Worm (Caenorhabditis elegans): ENCODE data around the gene Y19D2B.2.

Y19D2B.2 gene

DNA sequence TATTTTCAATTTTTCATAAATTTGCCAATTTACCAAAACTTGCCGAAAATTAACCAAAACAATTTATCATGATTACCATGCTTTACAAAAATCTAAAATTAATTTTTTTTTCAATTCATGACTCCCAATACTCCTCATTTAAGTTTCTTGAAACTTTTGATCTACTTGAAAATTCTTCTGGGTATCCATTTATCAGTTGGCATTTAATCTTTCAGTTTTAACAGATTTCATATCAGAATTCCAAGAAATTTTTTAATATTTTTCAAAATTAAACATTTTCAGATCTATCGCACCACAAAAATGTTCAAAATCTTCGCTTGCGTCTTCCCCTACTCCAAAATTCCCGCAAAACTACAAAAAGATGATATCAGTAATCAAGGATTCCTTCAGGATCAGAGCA, at the start of gene Y19D2B.2:
Gene Y19D2B.2, plus strand, starts transcription at position 301 of the 400 bp plus-strand sequence.
- no peak for TF ChIP-seq ets-7 (tag; optimal IDR thresholded peaks at IDR 0.05)
- TF ChIP-seq tbx-37 (GFP tag; conservative IDR thresholded peaks at IDR 0.05), result no peak
- no peak for TF ChIP-seq pes-1 (GFP tag; IDR thresholded peaks at IDR 0.05)
- TF ChIP-seq ceh-36 (tag; optimal IDR thresholded peaks at IDR 0.05), result no peak
- no peak for TF ChIP-seq ama-1 (optimal IDR thresholded peaks at IDR 0.05)
- no peak for TF ChIP-seq tra-4 (tag; optimal IDR thresholded peaks at IDR 0.05)
- no peak for TF ChIP-seq scrt-1 (GFP tag; IDR thresholded peaks at IDR 0.05)

DNA sequence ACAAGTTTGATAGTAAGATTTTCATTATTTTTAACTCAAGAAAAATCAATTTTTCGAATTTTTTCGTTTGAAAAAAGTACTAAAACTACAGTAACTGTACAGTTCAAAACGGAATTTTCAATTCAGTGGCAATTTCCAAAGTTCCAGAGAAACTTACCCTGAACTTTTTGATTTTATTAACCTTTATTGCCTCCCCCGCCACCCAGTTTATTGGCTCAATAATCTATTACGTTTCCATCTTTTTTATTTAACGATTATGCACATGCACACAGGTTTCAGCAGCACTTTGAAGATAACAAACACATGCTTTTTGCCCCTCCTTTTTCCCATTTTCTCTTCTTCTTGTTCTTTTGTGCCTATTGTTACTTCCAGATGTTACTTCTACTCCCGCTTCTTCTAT, 43.4 kb upstream of the Y19D2B.2 start, which contains the start of gene lurp-1:
Gene lurp-1, plus strand, starts transcription at position 301 of the 400 bp plus-strand sequence.
- TF ChIP-seq tbx-37 (GFP tag; conservative IDR thresholded peaks at IDR 0.05), result no peak
- TF ChIP-seq ceh-36 (tag; optimal IDR thresholded peaks at IDR 0.05), result no peak
- no peak for TF ChIP-seq scrt-1 (GFP tag; IDR thresholded peaks at IDR 0.05)
- no peak for TF ChIP-seq ceh-13 (GFP tag; optimal IDR thresholded peaks at IDR 0.05)
- no peak for TF ChIP-seq ets-7 (tag; optimal IDR thresholded peaks at IDR 0.05)
- no peak for TF ChIP-seq tbx-11 (GFP tag; IDR thresholded peaks at IDR 0.05)
- no peak for TF ChIP-seq pes-1 (GFP tag; IDR thresholded peaks at IDR 0.05)
- no peak for TF ChIP-seq hmbx-1 (tag; optimal IDR thresholded peaks at IDR 0.05)
- TF ChIP-seq ama-1 (optimal IDR thresholded peaks at IDR 0.05), result no peak
- TF ChIP-seq tra-4 (tag; optimal IDR thresholded peaks at IDR 0.05), result no peak
- no peak for TF ChIP-seq flt-1 (GFP tag; IDR thresholded peaks at IDR 0.05)
- TF ChIP-seq B0310.2 (tag; optimal IDR thresholded peaks at IDR 0.05), result no peak

DNA sequence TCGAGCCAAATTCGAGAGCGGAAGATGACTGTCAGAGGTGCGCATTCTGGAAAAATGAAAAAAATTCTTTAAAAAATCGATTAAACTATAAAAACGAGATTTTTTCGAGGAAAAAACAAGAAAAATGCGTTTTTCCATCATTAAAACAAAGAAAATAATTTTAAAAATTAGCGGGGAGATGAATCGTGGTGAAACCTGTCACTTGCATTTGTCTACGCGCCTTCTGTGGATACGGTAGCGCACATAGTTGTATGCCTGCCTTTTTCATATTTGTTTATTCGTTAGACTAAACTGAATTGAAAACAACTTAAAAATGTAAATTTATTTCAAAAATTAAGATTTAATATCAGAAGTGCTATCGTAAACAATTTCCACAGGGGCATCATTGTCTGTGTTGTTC, 39.7 kb upstream of the Y19D2B.2 start, which contains the start of gene egg-3:
Gene egg-3, minus strand, starts transcription at position 46 of the 400 bp plus-strand sequence.
- TF ChIP-seq B0310.2 (tag; optimal IDR thresholded peaks at IDR 0.05) (no peak), scrt-1 (GFP tag; IDR thresholded peaks at IDR 0.05) (no peak), pes-1 (GFP tag; IDR thresholded peaks at IDR 0.05) (no peak), ceh-36 (tag; optimal IDR thresholded peaks at IDR 0.05) (no peak), tbx-37 (GFP tag; conservative IDR thresholded peaks at IDR 0.05) (no peak), aly-1 (tag; optimal IDR thresholded peaks at IDR 0.05) (no peak), sea-1 (GFP tag; conservative IDR thresholded peaks at IDR 0.05) (no peak), F13C5.2 (tag; optimal IDR thresholded peaks at IDR 0.05) (no peak), ceh-13 (GFP tag; optimal IDR thresholded peaks at IDR 0.05) (no peak), hnd-1 (tag; optimal IDR thresholded peaks at IDR 0.05) (no peak), tra-4 (tag; optimal IDR thresholded peaks at IDR 0.05) (no peak), hmbx-1 (tag; optimal IDR thresholded peaks at IDR 0.05) (no peak), hmg-4 (GFP tag; optimal IDR thresholded peaks at IDR 0.05) (no peak), tbx-11 (GFP tag; IDR thresholded peaks at IDR 0.05) (no peak), flt-1 (GFP tag; IDR thresholded peaks at IDR 0.05) (no peak), ets-7 (tag; optimal IDR thresholded peaks at IDR 0.05) (no peak), ama-1 (optimal IDR thresholded peaks at IDR 0.05) (no peak)

DNA sequence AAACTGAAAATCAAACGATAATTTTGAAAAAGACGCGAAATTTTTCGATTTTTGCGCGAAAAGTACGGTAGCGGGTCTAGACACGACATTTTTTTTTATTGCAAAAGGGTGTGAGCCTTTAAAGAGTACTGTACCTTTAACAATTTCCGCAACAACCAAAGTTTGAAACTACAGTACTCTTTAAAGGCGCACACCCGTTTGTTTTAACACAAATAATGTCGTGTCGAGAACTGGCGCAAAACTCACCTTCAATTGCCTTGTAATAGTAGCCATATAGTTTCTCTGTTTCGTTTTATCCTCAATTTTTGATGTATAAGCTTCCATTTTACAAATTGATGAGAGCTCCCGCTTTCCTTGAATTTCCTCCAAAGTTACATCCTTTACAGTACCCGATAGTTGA, 38.8 kb upstream of the Y19D2B.2 start:
- no peak for TF ChIP-seq ets-7 (tag; optimal IDR thresholded peaks at IDR 0.05)
- no peak for TF ChIP-seq tra-4 (tag; optimal IDR thresholded peaks at IDR 0.05)
- no peak for TF ChIP-seq tbx-11 (GFP tag; IDR thresholded peaks at IDR 0.05)
- TF ChIP-seq B0310.2 (tag; optimal IDR thresholded peaks at IDR 0.05), result no peak
- no peak for TF ChIP-seq sea-1 (GFP tag; conservative IDR thresholded peaks at IDR 0.05)
- TF ChIP-seq ceh-36 (tag; optimal IDR thresholded peaks at IDR 0.05), result no peak
- no peak for TF ChIP-seq hmbx-1 (tag; optimal IDR thresholded peaks at IDR 0.05)
- TF ChIP-seq F13C5.2 (tag; optimal IDR thresholded peaks at IDR 0.05), result no peak
- no peak for TF ChIP-seq pes-1 (GFP tag; IDR thresholded peaks at IDR 0.05)
- no peak for TF ChIP-seq ceh-13 (GFP tag; optimal IDR thresholded peaks at IDR 0.05)
- TF ChIP-seq ama-1 (optimal IDR thresholded peaks at IDR 0.05), result no peak
- no peak for TF ChIP-seq tbx-37 (GFP tag; conservative IDR thresholded peaks at IDR 0.05)
- no peak for TF ChIP-seq flt-1 (GFP tag; IDR thresholded peaks at IDR 0.05)
- no peak for TF ChIP-seq aly-1 (tag; optimal IDR thresholded peaks at IDR 0.05)
- no peak for TF ChIP-seq scrt-1 (GFP tag; IDR thresholded peaks at IDR 0.05)
- TF ChIP-seq hmg-4 (GFP tag; optimal IDR thresholded peaks at IDR 0.05), result no peak
- no peak for TF ChIP-seq hnd-1 (tag; optimal IDR thresholded peaks at IDR 0.05)

DNA sequence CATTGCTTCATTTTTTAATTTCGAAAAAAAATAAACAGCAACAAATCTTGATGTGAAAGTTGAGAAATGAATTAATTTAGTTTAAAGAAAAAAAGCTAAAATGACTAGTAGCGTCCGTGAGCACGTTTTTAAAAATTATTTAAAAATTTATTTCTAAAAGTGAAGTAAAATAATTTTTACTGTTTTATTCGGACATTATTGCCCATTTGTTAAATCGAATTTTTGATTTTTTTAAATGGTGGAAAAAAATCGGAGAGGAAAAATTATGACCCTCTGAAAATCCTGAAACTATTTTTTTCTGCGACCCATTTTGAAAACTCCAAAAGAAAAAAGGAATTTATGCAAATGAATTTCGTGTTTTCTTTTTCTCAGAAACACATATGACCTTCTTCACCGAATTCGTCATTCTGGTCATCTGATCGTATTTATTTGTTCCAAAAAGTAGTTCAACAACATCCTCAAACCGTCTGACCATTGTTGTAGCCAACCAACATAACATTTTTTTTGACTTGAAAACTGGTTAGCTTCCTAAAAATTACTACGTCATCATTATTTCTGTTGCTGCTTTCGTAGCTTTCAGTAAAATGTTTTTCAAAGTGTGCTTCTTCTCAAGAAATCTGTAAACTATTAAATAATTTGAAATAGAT, 38.1 kb upstream of the Y19D2B.2 start, which contains the start of gene F44F4.3:
Gene F44F4.3, minus strand, starts transcription at position 51 of the 647 bp plus-strand sequence.
- TF ChIP-seq ama-1 (optimal IDR thresholded peaks at IDR 0.05) (no peak), tbx-37 (GFP tag; conservative IDR thresholded peaks at IDR 0.05) (no peak), F13C5.2 (tag; optimal IDR thresholded peaks at IDR 0.05) (no peak), flt-1 (GFP tag; IDR thresholded peaks at IDR 0.05) (no peak), B0310.2 (tag; optimal IDR thresholded peaks at IDR 0.05) (no peak), hmbx-1 (tag; optimal IDR thresholded peaks at IDR 0.05) (no peak), pes-1 (GFP tag; IDR thresholded peaks at IDR 0.05) (no peak), scrt-1 (GFP tag; IDR thresholded peaks at IDR 0.05) (no peak), hmg-4 (GFP tag; optimal IDR thresholded peaks at IDR 0.05) (no peak), ceh-36 (tag; optimal IDR thresholded peaks at IDR 0.05) (no peak), tbx-11 (GFP tag; IDR thresholded peaks at IDR 0.05) (no peak), ets-7 (tag; optimal IDR thresholded peaks at IDR 0.05) (no peak), tra-4 (tag; optimal IDR thresholded peaks at IDR 0.05) (no peak), hnd-1 (tag; optimal IDR thresholded peaks at IDR 0.05) (no peak)

DNA sequence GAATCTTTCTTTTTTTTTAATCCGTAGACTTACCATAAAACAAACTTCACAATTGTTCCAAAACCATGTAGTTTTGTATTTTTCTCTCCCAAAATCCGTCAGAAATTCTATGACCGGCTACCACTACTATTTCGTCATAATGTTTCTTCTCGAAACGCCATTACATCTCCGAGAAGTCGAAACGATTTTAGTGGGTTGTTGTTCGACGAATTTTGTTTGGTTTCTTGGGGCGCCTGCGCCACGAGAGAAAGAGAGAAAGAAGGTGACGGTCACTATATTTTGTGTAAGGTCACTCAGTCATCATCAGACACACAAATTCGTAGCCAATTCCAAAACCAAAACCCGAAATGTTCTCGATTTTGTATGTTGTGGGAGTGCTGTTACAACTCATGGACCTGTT, 37.0 kb upstream of the Y19D2B.2 start:
- TF ChIP-seq sea-1 (GFP tag; conservative IDR thresholded peaks at IDR 0.05) (no peak), flt-1 (GFP tag; IDR thresholded peaks at IDR 0.05) (no peak), ceh-13 (GFP tag; optimal IDR thresholded peaks at IDR 0.05) (no peak), F13C5.2 (tag; optimal IDR thresholded peaks at IDR 0.05) (no peak), pes-1 (GFP tag; IDR thresholded peaks at IDR 0.05) (no peak), hnd-1 (tag; optimal IDR thresholded peaks at IDR 0.05) (no peak), aly-1 (tag; optimal IDR thresholded peaks at IDR 0.05) (no peak), hmbx-1 (tag; optimal IDR thresholded peaks at IDR 0.05) (no peak), ceh-36 (tag; optimal IDR thresholded peaks at IDR 0.05) (no peak), B0310.2 (tag; optimal IDR thresholded peaks at IDR 0.05) (no peak), ets-7 (tag; optimal IDR thresholded peaks at IDR 0.05) (no peak)

DNA sequence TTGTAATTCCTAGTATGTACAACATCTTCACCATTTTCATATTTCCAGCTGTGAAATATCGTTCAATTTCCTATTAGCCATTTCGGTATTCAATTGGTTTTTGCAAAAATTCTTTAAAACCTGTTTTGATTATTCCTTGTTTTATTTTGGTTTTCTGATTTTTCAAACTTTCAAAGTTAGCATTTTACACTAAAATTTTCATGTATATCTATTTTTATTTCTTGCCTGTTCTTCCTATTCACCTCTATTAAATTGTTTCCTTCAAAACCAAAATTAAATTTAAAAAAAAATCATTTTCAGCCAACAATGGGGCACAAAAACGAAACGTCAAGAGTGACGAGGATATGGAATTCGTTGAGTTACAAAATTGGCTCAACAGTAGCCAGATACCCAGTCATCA, 35.1 kb upstream of the Y19D2B.2 start, which contains the start of gene ptr-8:
Gene ptr-8, plus strand, starts transcription at position 301 of the 400 bp plus-strand sequence.
- TF ChIP-seq hmg-4 (GFP tag; optimal IDR thresholded peaks at IDR 0.05), result no peak
- no peak for TF ChIP-seq flt-1 (GFP tag; IDR thresholded peaks at IDR 0.05)
- no peak for TF ChIP-seq B0310.2 (tag; optimal IDR thresholded peaks at IDR 0.05)
- no peak for TF ChIP-seq ceh-13 (GFP tag; optimal IDR thresholded peaks at IDR 0.05)
- no peak for TF ChIP-seq sea-1 (GFP tag; conservative IDR thresholded peaks at IDR 0.05)
- no peak for TF ChIP-seq tbx-11 (GFP tag; IDR thresholded peaks at IDR 0.05)
- no peak for TF ChIP-seq F13C5.2 (tag; optimal IDR thresholded peaks at IDR 0.05)
- no peak for TF ChIP-seq ama-1 (optimal IDR thresholded peaks at IDR 0.05)
- TF ChIP-seq hnd-1 (tag; optimal IDR thresholded peaks at IDR 0.05), result no peak
- no peak for TF ChIP-seq ets-7 (tag; optimal IDR thresholded peaks at IDR 0.05)
- no peak for TF ChIP-seq tbx-37 (GFP tag; conservative IDR thresholded peaks at IDR 0.05)
- TF ChIP-seq hmbx-1 (tag; optimal IDR thresholded peaks at IDR 0.05), result no peak
- no peak for TF ChIP-seq ceh-36 (tag; optimal IDR thresholded peaks at IDR 0.05)
- no peak for TF ChIP-seq pes-1 (GFP tag; IDR thresholded peaks at IDR 0.05)
